Worm (Caenorhabditis elegans): ENCODE measurements around the gene irg-8.

irg-8 gene

DNA sequence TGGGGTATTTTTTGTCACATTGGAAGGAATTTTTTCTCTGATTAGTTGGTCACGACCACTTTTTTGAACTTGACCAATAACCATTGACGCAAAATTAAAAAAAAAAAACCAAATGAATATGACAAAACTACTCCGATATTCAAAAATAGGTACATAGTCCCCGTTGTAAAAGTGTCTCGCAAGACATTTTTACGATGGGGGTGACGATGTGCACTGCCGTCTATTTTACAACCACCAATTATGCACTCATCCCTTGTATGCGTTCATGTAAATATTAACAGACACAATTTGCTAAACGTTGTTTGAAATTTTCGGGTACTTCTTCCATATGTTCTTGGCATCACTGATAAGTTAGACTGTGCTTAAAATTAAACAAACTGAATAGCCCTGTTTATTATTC lies 17.8 kb downstream of the irg-8 start, which contains the start of gene scl-27:
scl-27 (plus strand) TSS at position 301 of the 400 bp plus-strand sequence.
- TF ChIP-seq pros-1 (tag; optimal IDR thresholded peaks at IDR 0.05) (no peak), odd-2 (tag; optimal IDR thresholded peaks at IDR 0.05) (no peak), K09A11.1 (tag; optimal IDR thresholded peaks at IDR 0.05; ENCODE audit: insufficient read depth) (no peak), fax-1 (tag; optimal IDR thresholded peaks at IDR 0.05) (no peak), elt-4 (tag; optimal IDR thresholded peaks at IDR 0.05) (no peak), dmd-4 (tag; optimal IDR thresholded peaks at IDR 0.05; ENCODE audit: borderline replicate concordance) (no peak), ceh-19 (GFP tag; optimal IDR thresholded peaks at IDR 0.05) (no peak), unc-42 (tag; optimal IDR thresholded peaks at IDR 0.05) (no peak), unc-55 (GFP tag; optimal IDR thresholded peaks at IDR 0.05) (no peak)

DNA sequence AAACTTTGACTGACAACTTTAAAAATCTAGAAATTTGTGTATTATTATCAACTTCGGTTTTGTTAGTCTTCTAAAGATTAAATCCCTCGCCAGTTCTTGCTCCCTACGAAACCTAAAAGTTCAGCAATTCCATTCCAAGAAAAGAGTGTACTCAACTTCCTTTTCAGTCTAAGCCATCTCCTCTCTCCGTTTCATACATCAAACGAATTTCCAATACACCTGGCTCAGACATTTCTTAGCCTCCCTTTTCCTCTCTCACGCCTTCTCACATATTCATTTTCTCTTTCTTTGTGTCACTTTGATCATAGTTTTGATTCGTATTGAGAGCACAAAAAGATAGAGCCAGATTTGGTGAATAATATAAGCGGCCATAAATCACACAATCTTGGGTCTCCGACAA lies 21.2 kb downstream of the irg-8 start, which contains the start of gene nhr-253:
nhr-253 (plus strand) TSS at position 285 of the 400 bp plus-strand sequence.
- TF ChIP-seq sox-4 (tag; optimal IDR thresholded peaks at IDR 0.05) (no peak), syd-9 (tag; optimal IDR thresholded peaks at IDR 0.05) (no peak), K09A11.1 (tag; optimal IDR thresholded peaks at IDR 0.05; ENCODE audit: insufficient read depth) (no peak), ceh-14 (tag; optimal IDR thresholded peaks at IDR 0.05) (no peak), fkh-6 (tag; optimal IDR thresholded peaks at IDR 0.05) (no peak)

ce11 chrV:392199-392678 lies 25.3 kb downstream of the irg-8 start, which contains the start of gene nhr-254:
TSS of gene nhr-254 (plus strand) at chrV:392628.
- TF ChIP-seq fax-1 (tag; optimal IDR thresholded peaks at IDR 0.05) (no peak), madf-2 (tag; optimal IDR thresholded peaks at IDR 0.05) (no peak), che-1 (tag; optimal IDR thresholded peaks at IDR 0.05) (no peak), tbx-7 (tag; optimal IDR thresholded peaks at IDR 0.05) (no peak), ceh-48 (tag; optimal IDR thresholded peaks at IDR 0.05) (no peak), ceh-22 (tag; optimal IDR thresholded peaks at IDR 0.05) (no peak), K09A11.1 (tag; optimal IDR thresholded peaks at IDR 0.05; ENCODE audit: insufficient read depth) (no peak), C38D4.7 (GFP tag; optimal IDR thresholded peaks at IDR 0.05) (no peak), fkh-10 (GFP tag; optimal IDR thresholded peaks at IDR 0.05) (no peak), dmd-4 (tag; optimal IDR thresholded peaks at IDR 0.05; ENCODE audit: borderline replicate concordance) (no peak), lim-6 (tag; optimal IDR thresholded peaks at IDR 0.05) (no peak), rnt-1 (tag; optimal IDR thresholded peaks at IDR 0.05) (no peak), elt-2 (tag; optimal IDR thresholded peaks at IDR 0.05) (no peak), ref-2 (tag; optimal IDR thresholded peaks at IDR 0.05) (no peak), ahr-1 (tag; optimal IDR thresholded peaks at IDR 0.05) (no peak), ceh-31 (tag; optimal IDR thresholded peaks at IDR 0.05) (no peak), ceh-34 (tag; optimal IDR thresholded peaks at IDR 0.05) (no peak), zip-5 (tag; optimal IDR thresholded peaks at IDR 0.05) (no peak), ttx-3 (tag; optimal IDR thresholded peaks at IDR 0.05) (no peak)

- TF ChIP-seq ceh-9 (tag; optimal IDR thresholded peaks at IDR 0.05) = no peak
- TF ChIP-seq fkh-10 (GFP tag; optimal IDR thresholded peaks at IDR 0.05) = no peak
- no peak for TF ChIP-seq ref-2 (tag; optimal IDR thresholded peaks at IDR 0.05)
- no peak for TF ChIP-seq ceh-14 (tag; optimal IDR thresholded peaks at IDR 0.05)
- TF ChIP-seq mec-3 (tag; optimal IDR thresholded peaks at IDR 0.05; ENCODE audit: borderline replicate concordance) = no peak
- TF ChIP-seq C38D4.7 (GFP tag; optimal IDR thresholded peaks at IDR 0.05) = no peak
- no peak for TF ChIP-seq unc-3 (GFP tag; conservative IDR thresholded peaks at IDR 0.05)
- TF ChIP-seq unc-3 (tag; optimal IDR thresholded peaks at IDR 0.05) = no peak
- TF ChIP-seq gmeb-2 (tag; optimal IDR thresholded peaks at IDR 0.05) = no peak
- no peak for TF ChIP-seq ceh-19 (GFP tag; optimal IDR thresholded peaks at IDR 0.05)
- no peak for TF ChIP-seq Y22D7AL.16 (tag; optimal IDR thresholded peaks at IDR 0.05)
- no peak for TF ChIP-seq hlh-30 (tag; optimal IDR thresholded peaks at IDR 0.05; ENCODE audit: insufficient read depth)
- TF ChIP-seq zip-5 (tag; optimal IDR thresholded peaks at IDR 0.05) = no peak
- no peak for TF ChIP-seq pat-9 (tag; optimal IDR thresholded peaks at IDR 0.05)
- TF ChIP-seq lin-11 (tag; optimal IDR thresholded peaks at IDR 0.05) = no peak
- TF ChIP-seq ceh-2 (tag; optimal IDR thresholded peaks at IDR 0.05) = no peak
- no peak for TF ChIP-seq tbx-2 (tag; optimal IDR thresholded peaks at IDR 0.05)
- TF ChIP-seq ceh-6 (GFP tag; optimal IDR thresholded peaks at IDR 0.05) = no peak
- TF ChIP-seq elt-4 (tag; optimal IDR thresholded peaks at IDR 0.05) = no peak
- TF ChIP-seq unc-42 (tag; optimal IDR thresholded peaks at IDR 0.05) = no peak
- no peak for TF ChIP-seq ceh-30 (tag; optimal IDR thresholded peaks at IDR 0.05)
These were observed 29.1 kb downstream of the irg-8 start, which contains the start of gene ZK6.6 for ce11 chrV:388397-388796. TSS of gene ZK6.6 (plus strand) at chrV:388697.
